Worm (Caenorhabditis elegans) whole organism, L3 larva: ENCODE results near the gene clr-1.

Source experiments
- ceh-28 ChIP-seq: fragments of 150-350 bp; optimal IDR thresholded peaks from 2 replicates; lab custom pipeline; 2014; ENCODE audit warnings: missing biosample characterization, missing genetic modification reagents, missing genetic modification characterization
- ceh-82 ChIP-seq: fragments of 150-350 bp; optimal IDR thresholded peaks from 2 replicates; lab custom pipeline; 2014; ENCODE audit warnings: missing biosample characterization, missing genetic modification characterization
- ceh-9 ChIP-seq: sonication (generic microtip); optimal IDR thresholded peaks from 2 replicates; lab custom pipeline; 2018; ENCODE audit warnings: missing biosample characterization, missing genetic modification characterization
- daf-12 ChIP-seq: fragments of 150-350 bp; optimal IDR thresholded peaks from 2 replicates; lab custom pipeline; 2014; ENCODE audit warnings: missing biosample characterization, missing genetic modification reagents, missing genetic modification characterization
- fos-1 ChIP-seq: fragments of 150-350 bp; optimal IDR thresholded peaks from 2 replicates; lab custom pipeline; 2014; ENCODE audit warnings: missing biosample characterization, missing genetic modification characterization
- nhr-11 ChIP-seq: fragments of 150-350 bp; optimal IDR thresholded peaks from 2 replicates; lab custom pipeline; 2014; ENCODE audit warnings: missing biosample characterization, missing genetic modification characterization
- nhr-76 ChIP-seq: fragments of 150-350 bp; sonication (generic microtip); optimal IDR thresholded peaks from 5 replicates; lab custom pipeline; 2014; ENCODE audit warnings: missing biosample characterization, missing genetic modification characterization
- nhr-77 ChIP-seq: fragments of 150-350 bp; optimal IDR thresholded peaks from 2 replicates; lab custom pipeline; 2014; ENCODE audit warnings: missing biosample characterization, missing genetic modification characterization
- pqm-1 ChIP-seq: fragments of 150-350 bp; optimal IDR thresholded peaks from 2 replicates; lab custom pipeline; 2017; ENCODE audit warnings: missing biosample characterization, missing genetic modification characterization, inconsistent platforms
- snpc-4 ChIP-seq: fragments of 150-350 bp; optimal IDR thresholded peaks from 2 replicates; lab custom pipeline; 2014; ENCODE audit warnings: missing biosample characterization, missing genetic modification characterization
- unc-39 ChIP-seq: sonication (generic microtip); optimal IDR thresholded peaks from 4 replicates; lab custom pipeline; 2017; ENCODE audit warnings: missing biosample characterization, missing genetic modification characterization
- unc-62 ChIP-seq: fragments of 150-350 bp; sonication (generic microtip); optimal IDR thresholded peaks from 4 replicates; lab custom pipeline; 2014; ENCODE audit warnings: missing biosample characterization, missing genetic modification reagents, missing genetic modification characterization
- ztf-11 ChIP-seq: fragments of 150-350 bp; optimal IDR thresholded peaks from 2 replicates; lab custom pipeline; 2014; ENCODE audit warnings: missing biosample characterization, missing genetic modification characterization

DNA sequence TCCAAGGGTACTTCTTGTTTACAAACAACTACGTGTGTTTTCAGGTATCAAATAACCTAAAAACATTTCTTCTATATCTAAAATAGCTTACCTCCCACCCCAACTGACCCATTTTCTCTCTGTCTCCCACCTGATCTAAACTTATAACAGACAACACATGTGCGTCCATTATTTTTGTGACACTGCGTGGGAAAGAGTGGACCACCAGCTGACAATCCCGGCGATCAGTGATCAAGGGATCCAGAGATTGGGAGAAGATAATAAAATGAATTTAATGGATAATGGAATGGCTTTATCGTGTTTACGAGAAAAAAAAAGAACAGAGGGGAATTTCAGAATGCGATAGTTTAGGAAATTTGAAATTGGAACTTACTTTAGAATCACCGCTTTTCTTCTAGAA lies 16.9 kb upstream of the clr-1 start:
- TF ChIP-seq ceh-9 (no peak), unc-62 (GFP tag; lab: Kevin White, UChicago) (no peak), fos-1 (tag; lab: Kevin White, UChicago) (no peak), nhr-11 (tag; lab: Kevin White, UChicago) (no peak), snpc-4 (no peak), nhr-76 (no peak), ceh-82 (tag; lab: Kevin White, UChicago) (no peak), ceh-28 (tag; lab: Kevin White, UChicago) (no peak), nhr-77 (tag; lab: Kevin White, UChicago) (no peak), pqm-1 (tag; lab: Kevin White, UChicago) (no peak), daf-12 (tag; lab: Kevin White, UChicago) (no peak), ztf-11 (tag; lab: Kevin White, UChicago) (no peak), unc-39 (tag; lab: Kevin White, UChicago) (no peak)
